Fruit fly (Drosophila melanogaster): ENCODE measurements around the gene Jon66Cii.

The Jon66Cii gene

dm6 chr3L:8393549-8393948 lies at the start of gene Jon66Cii:
Gene Jon66Cii (minus strand): TSS chr3L:8393649.
- TF ChIP-seq psq (optimal IDR thresholded peaks at IDR 0.05) (no peak), Myc (optimal IDR thresholded peaks at IDR 0.05) (no peak), Sin3A (optimal IDR thresholded peaks at IDR 0.05) (no peak), insv (optimal IDR thresholded peaks at IDR 0.05) (no peak), h (optimal IDR thresholded peaks at IDR 0.05) (no peak), ttk (optimal IDR thresholded peaks at IDR 0.05) (no peak)

- TF ChIP-seq h (optimal IDR thresholded peaks at IDR 0.05) (no peak), insv (optimal IDR thresholded peaks at IDR 0.05) (no peak), psq (optimal IDR thresholded peaks at IDR 0.05) (no peak), Myc (optimal IDR thresholded peaks at IDR 0.05) (no peak), ttk (optimal IDR thresholded peaks at IDR 0.05) (no peak)
Observed at dm6 chr3L:8441745-8442575, 48.5 kb upstream of the Jon66Cii start, which contains the start of gene Unr. Gene Unr (minus strand): TSS chr3L:8442381.

dm6 chr3L:8440771-8441549 lies 47.5 kb upstream of the Jon66Cii start:
- no peak for TF ChIP-seq h (optimal IDR thresholded peaks at IDR 0.05)
- no peak for TF ChIP-seq Myc (optimal IDR thresholded peaks at IDR 0.05)
- TF ChIP-seq Sin3A (optimal IDR thresholded peaks at IDR 0.05): no peak
- TF ChIP-seq insv (optimal IDR thresholded peaks at IDR 0.05): no peak
- no peak for TF ChIP-seq ttk (optimal IDR thresholded peaks at IDR 0.05)
- no peak for TF ChIP-seq psq (optimal IDR thresholded peaks at IDR 0.05)

dm6 chr3L:8440079-8440478 lies 46.6 kb upstream of the Jon66Cii start:
- TF ChIP-seq psq (optimal IDR thresholded peaks at IDR 0.05) (no peak), Sin3A (optimal IDR thresholded peaks at IDR 0.05) (no peak), insv (optimal IDR thresholded peaks at IDR 0.05) (no peak), h (optimal IDR thresholded peaks at IDR 0.05) (no peak), ttk (optimal IDR thresholded peaks at IDR 0.05) (no peak), Myc (optimal IDR thresholded peaks at IDR 0.05) (no peak)

dm6 chr3L:8437583-8437982 lies 44.1 kb upstream of the Jon66Cii start:
- TF ChIP-seq h (optimal IDR thresholded peaks at IDR 0.05): no peak
- no peak for TF ChIP-seq psq (optimal IDR thresholded peaks at IDR 0.05)
- no peak for TF ChIP-seq ttk (optimal IDR thresholded peaks at IDR 0.05)
- no peak for TF ChIP-seq Myc (optimal IDR thresholded peaks at IDR 0.05)
- TF ChIP-seq Sin3A (optimal IDR thresholded peaks at IDR 0.05): no peak
- TF ChIP-seq insv (optimal IDR thresholded peaks at IDR 0.05): no peak

- TF ChIP-seq psq (optimal IDR thresholded peaks at IDR 0.05) (no peak), Sin3A (optimal IDR thresholded peaks at IDR 0.05) (no peak), ttk (optimal IDR thresholded peaks at IDR 0.05) (no peak), insv (optimal IDR thresholded peaks at IDR 0.05) (no peak), Myc (optimal IDR thresholded peaks at IDR 0.05) (no peak), h (optimal IDR thresholded peaks at IDR 0.05) (no peak)
Observed at dm6 chr3L:8424831-8425336, 31.4 kb upstream of the Jon66Cii start, which contains the start of gene Cbl. Gene Cbl (plus strand): TSS chr3L:8424954.

dm6 chr3L:8423156-8423555 lies 29.7 kb upstream of the Jon66Cii start:
- TF ChIP-seq Sin3A (optimal IDR thresholded peaks at IDR 0.05): no peak
- no peak for TF ChIP-seq psq (optimal IDR thresholded peaks at IDR 0.05)
- no peak for TF ChIP-seq Myc (optimal IDR thresholded peaks at IDR 0.05)

- no peak for TF ChIP-seq insv (optimal IDR thresholded peaks at IDR 0.05)
- no peak for TF ChIP-seq Sin3A (optimal IDR thresholded peaks at IDR 0.05)
- no peak for TF ChIP-seq psq (optimal IDR thresholded peaks at IDR 0.05)
- TF ChIP-seq h (optimal IDR thresholded peaks at IDR 0.05): no peak
- TF ChIP-seq Myc (optimal IDR thresholded peaks at IDR 0.05): no peak
- TF ChIP-seq ttk (optimal IDR thresholded peaks at IDR 0.05): no peak
Observed at dm6 chr3L:8421808-8422586, 28.5 kb upstream of the Jon66Cii start, which contains the start of gene CG32354. Gene CG32354 (minus strand): TSS chr3L:8422205.

dm6 chr3L:8421361-8421760 lies 27.9 kb upstream of the Jon66Cii start:
- TF ChIP-seq psq (optimal IDR thresholded peaks at IDR 0.05) (no peak), h (optimal IDR thresholded peaks at IDR 0.05) (no peak), insv (optimal IDR thresholded peaks at IDR 0.05) (no peak), Sin3A (optimal IDR thresholded peaks at IDR 0.05) (no peak), Myc (optimal IDR thresholded peaks at IDR 0.05) (no peak), ttk (optimal IDR thresholded peaks at IDR 0.05) (no peak)

dm6 chr3L:8419622-8420176 lies 26.2 kb upstream of the Jon66Cii start:
- TF ChIP-seq insv (optimal IDR thresholded peaks at IDR 0.05) (no peak), ttk (optimal IDR thresholded peaks at IDR 0.05) (no peak), h (optimal IDR thresholded peaks at IDR 0.05) (no peak), Sin3A (optimal IDR thresholded peaks at IDR 0.05) (no peak), Myc (optimal IDR thresholded peaks at IDR 0.05) (no peak), psq (optimal IDR thresholded peaks at IDR 0.05) (no peak)

- TF ChIP-seq h (optimal IDR thresholded peaks at IDR 0.05) (no peak), Sin3A (optimal IDR thresholded peaks at IDR 0.05) (no peak), insv (optimal IDR thresholded peaks at IDR 0.05) (no peak), Myc (optimal IDR thresholded peaks at IDR 0.05) (no peak), psq (optimal IDR thresholded peaks at IDR 0.05) (no peak), ttk (optimal IDR thresholded peaks at IDR 0.05) (no peak)
Observed at dm6 chr3L:8418984-8419383, 25.5 kb upstream of the Jon66Cii start.
